Fruit fly (Drosophila melanogaster) whole organism, pupa: ENCODE measurements around the gene regucalcin.

Source experiments
- CG9948 ChIP-seq: fragments of 200-800 bp; sonication (Bioruptor generic); optimal IDR thresholded peaks from 2 replicates; lab custom pipeline; 2018; ENCODE audit warnings: missing biosample characterization, mild to moderate bottlenecking, missing genetic modification characterization, moderate library complexity
- gl ChIP-seq: fragments of 200-800 bp; sonication (Bioruptor generic); optimal IDR thresholded peaks from 2 replicates; lab custom pipeline; 2018; ENCODE audit warnings: missing biosample characterization, mild to moderate bottlenecking, missing genetic modification characterization

DNA sequence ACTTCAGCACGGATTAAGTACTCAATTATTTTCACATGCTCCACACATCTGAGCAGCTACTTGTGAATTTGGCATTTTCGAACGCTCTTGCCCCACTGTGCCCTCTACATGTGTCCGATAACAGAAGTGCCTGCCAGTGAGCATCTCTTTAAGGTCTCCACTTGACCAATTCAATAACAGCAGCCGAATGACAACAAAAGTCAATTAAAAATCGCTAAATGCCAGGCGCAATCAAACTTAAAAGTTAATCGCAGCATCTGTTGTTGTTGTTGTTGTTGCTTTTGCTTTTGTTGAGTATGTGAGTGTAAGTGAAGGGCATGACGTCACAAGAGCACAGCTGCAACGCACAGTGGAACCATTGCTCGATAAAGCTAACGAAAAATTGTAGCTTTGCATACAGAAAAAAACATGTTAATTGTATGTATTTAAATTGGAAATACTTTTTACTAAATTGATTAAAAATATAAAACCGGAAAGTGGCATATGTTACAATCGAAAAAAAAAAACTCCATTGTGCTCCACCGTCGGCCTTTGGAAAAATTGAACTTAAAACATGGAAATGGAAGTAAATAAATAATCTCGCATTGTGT is 2.7 kb downstream of the regucalcin start:
- TF ChIP-seq CG9948 (peak; percentile 28), gl (tag; lab: Kevin White, UChicago) (peak; percentile 35)
